Worm (Caenorhabditis elegans) whole organism, L3 larva: ENCODE results near the gene sri-6.

Experiments used
- ceh-28 ChIP-seq: fragments of 150-350 bp; optimal IDR thresholded peaks from 2 replicates; lab custom pipeline; 2014; ENCODE audit warnings: missing biosample characterization, missing genetic modification reagents, missing genetic modification characterization
- nhr-77 ChIP-seq: fragments of 150-350 bp; optimal IDR thresholded peaks from 2 replicates; lab custom pipeline; 2014; ENCODE audit warnings: missing biosample characterization, missing genetic modification characterization
- pqm-1 ChIP-seq: fragments of 150-350 bp; optimal IDR thresholded peaks from 2 replicates; lab custom pipeline; 2017; ENCODE audit warnings: missing biosample characterization, missing genetic modification characterization, inconsistent platforms

- TF ChIP-seq nhr-77 (no peak), pqm-1 (tag; lab: Kevin White, UChicago) (no peak), ceh-28 (tag; lab: Kevin White, UChicago) (no peak)
Measured at ce11 chrV:13200609-13201008, 15.1 kb downstream of the sri-6 start.
